Worm (Caenorhabditis elegans) whole organism, late embryonic: ENCODE data around the gene scav-4.

Experiments
- F13H6.1 ChIP-seq: sonication (generic microtip); optimal IDR thresholded peaks from 2 replicates; lab custom pipeline; 2016; ENCODE audit warnings: missing genetic modification characterization, missing compliant biosample characterization
- K02D7.2 ChIP-seq: sonication (generic microtip); optimal IDR thresholded peaks from 2 replicates; lab custom pipeline; 2017; ENCODE audit warnings: mild to moderate bottlenecking, missing genetic modification characterization, missing compliant biosample characterization
- K09A11.1 ChIP-seq: sonication (generic microtip); optimal IDR thresholded peaks from 2 replicates; lab custom pipeline; 2017; ENCODE audit warnings: antibody characterized with exemption, mild to moderate bottlenecking, missing genetic modification characterization, missing compliant biosample characterization; ENCODE audit not compliant: insufficient read depth
- T23F11.4 ChIP-seq: fragments of 200-800 bp; sonication (Bioruptor generic); optimal IDR thresholded peaks from 2 replicates; lab custom pipeline; 2018; ENCODE audit warnings: mild to moderate bottlenecking, missing genetic modification characterization, missing compliant biosample characterization
- Y22D7AL.16 ChIP-seq: sonication (generic microtip); optimal IDR thresholded peaks from 2 replicates; lab custom pipeline; 2016; ENCODE audit warnings: missing genetic modification characterization, missing compliant biosample characterization
- ahr-1 ChIP-seq: sonication (generic microtip); optimal IDR thresholded peaks from 2 replicates; lab custom pipeline; 2016; ENCODE audit warnings: missing genetic modification characterization, missing compliant biosample characterization
- ceh-19 ChIP-seq: fragments of 200-800 bp; sonication (Bioruptor generic); optimal IDR thresholded peaks from 2 replicates; lab custom pipeline; 2018; ENCODE audit warnings: mild to moderate bottlenecking, missing genetic modification characterization, missing compliant biosample characterization
- ceh-22 ChIP-seq: sonication (generic microtip); optimal IDR thresholded peaks from 2 replicates; lab custom pipeline; 2017; ENCODE audit warnings: missing biosample characterization, missing genetic modification characterization
- ceh-24 ChIP-seq: sonication (generic microtip); optimal IDR thresholded peaks from 2 replicates; lab custom pipeline; 2016; ENCODE audit warnings: mild to moderate bottlenecking, missing genetic modification characterization, missing compliant biosample characterization
- ceh-31 ChIP-seq: sonication (generic microtip); optimal IDR thresholded peaks from 2 replicates; lab custom pipeline; 2016; ENCODE audit warnings: missing genetic modification characterization, missing compliant biosample characterization
- ceh-34 ChIP-seq: sonication (generic microtip); optimal IDR thresholded peaks from 2 replicates; lab custom pipeline; 2016; ENCODE audit warnings: mild to moderate bottlenecking, missing genetic modification characterization, missing compliant biosample characterization
- ceh-45 ChIP-seq: fragments of 200-800 bp; sonication (Bioruptor generic); IDR thresholded peaks from 2 replicates; pipeline ENCODE4 v1.3.6; 2022; ENCODE audit warnings: missing genetic modification reagents, missing genetic modification characterization, missing compliant biosample characterization
- ceh-48 ChIP-seq: sonication (generic microtip); optimal IDR thresholded peaks from 2 replicates; lab custom pipeline; 2016; ENCODE audit warnings: missing genetic modification characterization, inconsistent platforms, missing compliant biosample characterization
- ceh-6 ChIP-seq: fragments of 200-800 bp; sonication (Bioruptor generic); optimal IDR thresholded peaks from 2 replicates; lab custom pipeline; 2018; ENCODE audit warnings: mild to moderate bottlenecking, missing genetic modification characterization, missing compliant biosample characterization
- ceh-9 ChIP-seq: sonication (generic microtip); optimal IDR thresholded peaks from 2 replicates; lab custom pipeline; 2016; ENCODE audit warnings: mild to moderate bottlenecking, missing genetic modification characterization, inconsistent platforms, missing compliant biosample characterization
- elt-2 ChIP-seq: sonication (generic microtip); optimal IDR thresholded peaks from 2 replicates; lab custom pipeline; 2016; ENCODE audit warnings: missing genetic modification reagents, missing genetic modification characterization, missing compliant biosample characterization
- elt-4 ChIP-seq: sonication (generic microtip); optimal IDR thresholded peaks from 2 replicates; lab custom pipeline; 2016; ENCODE audit warnings: missing genetic modification characterization, missing compliant biosample characterization
- ets-4 ChIP-seq: sonication (generic microtip); optimal IDR thresholded peaks from 2 replicates; lab custom pipeline; 2016; ENCODE audit warnings: missing genetic modification characterization, missing compliant biosample characterization
- eyg-1 ChIP-seq: sonication (generic microtip); optimal IDR thresholded peaks from 2 replicates; lab custom pipeline; 2016; ENCODE audit warnings: missing genotype, missing genetic modification characterization, missing compliant biosample characterization
- fkh-10 ChIP-seq: fragments of 150-350 bp; optimal IDR thresholded peaks from 2 replicates; lab custom pipeline; 2014; ENCODE audit warnings: missing biosample characterization, missing genetic modification reagents, missing genetic modification characterization
- hlh-15 ChIP-seq: sonication (generic microtip); optimal IDR thresholded peaks from 2 replicates; lab custom pipeline; 2016; ENCODE audit warnings: missing genetic modification characterization, missing compliant biosample characterization
- hlh-6 ChIP-seq: sonication (generic microtip); optimal IDR thresholded peaks from 2 replicates; lab custom pipeline; 2016; ENCODE audit warnings: missing genotype, missing genetic modification characterization, missing compliant biosample characterization
- lin-11 ChIP-seq: fragments of 200-800 bp; sonication (Bioruptor generic); optimal IDR thresholded peaks from 2 replicates; lab custom pipeline; 2018; ENCODE audit warnings: mild to moderate bottlenecking, missing genetic modification characterization, missing compliant biosample characterization
- nhr-232 ChIP-seq: sonication (generic microtip); optimal IDR thresholded peaks from 2 replicates; lab custom pipeline; 2016; ENCODE audit warnings: missing genetic modification characterization, missing compliant biosample characterization
- pha-2 ChIP-seq: sonication (generic microtip); optimal IDR thresholded peaks from 2 replicates; lab custom pipeline; 2017; ENCODE audit warnings: mild to moderate bottlenecking, missing genetic modification characterization, missing compliant biosample characterization
- pha-4 ChIP-seq: fragments of 150-350 bp; optimal IDR thresholded peaks from 2 replicates; lab custom pipeline; 2018; ENCODE audit warnings: missing biosample characterization, missing genetic modification reagents, missing genetic modification characterization
- pros-1 ChIP-seq: fragments of 150-350 bp; optimal IDR thresholded peaks from 2 replicates; lab custom pipeline; 2014; ENCODE audit warnings: missing biosample characterization, missing genetic modification reagents, missing genetic modification characterization
- ref-2 ChIP-seq: sonication (generic microtip); optimal IDR thresholded peaks from 2 replicates; lab custom pipeline; 2016; ENCODE audit warnings: missing genetic modification characterization, missing compliant biosample characterization
- sox-2 ChIP-seq: fragments of 200-800 bp; sonication (Bioruptor generic); IDR thresholded peaks from 2 replicates; pipeline ENCODE4 v1.3.6; 2022; ENCODE audit warnings: missing genetic modification reagents, missing genetic modification characterization, missing compliant biosample characterization
- syd-9 ChIP-seq: sonication (generic microtip); optimal IDR thresholded peaks from 2 replicates; lab custom pipeline; 2016; ENCODE audit warnings: mild to moderate bottlenecking, missing genetic modification characterization, moderate library complexity, missing compliant biosample characterization
- ttx-3 ChIP-seq: sonication (generic microtip); optimal IDR thresholded peaks from 2 replicates; lab custom pipeline; 2016; ENCODE audit warnings: missing genetic modification reagents, missing genetic modification characterization, missing compliant biosample characterization
- unc-3 ChIP-seq, 2 experiments: fragments of 200-800 bp in 1 of 2; sonication (Bioruptor generic) in 1 of 2; sonication (generic microtip) in 1 of 2; conservative IDR thresholded peaks in 1 of 2; optimal IDR thresholded peaks in 1 of 2; 2 replicates each; pipeline versions ENCODE4 v1.3.6 to Lab custom; 2016 to 2022; ENCODE audit warnings: missing compliant biosample characterization in 2 of 2, missing genetic modification characterization in 2 of 2, missing genetic modification reagents in 1 of 2
- unc-42 ChIP-seq: sonication (generic microtip); optimal IDR thresholded peaks from 2 replicates; lab custom pipeline; 2016; ENCODE audit warnings: missing genotype, missing genetic modification characterization, missing compliant biosample characterization
- unc-86 ChIP-seq: sonication (generic microtip); optimal IDR thresholded peaks from 2 replicates; lab custom pipeline; 2016; ENCODE audit warnings: missing genetic modification characterization, missing compliant biosample characterization
- ztf-16 ChIP-seq: sonication (generic microtip); optimal IDR thresholded peaks from 2 replicates; lab custom pipeline; 2017; ENCODE audit warnings: missing genetic modification characterization, missing compliant biosample characterization

Gene scav-4

ce11 chrX:12999567-12999966, 18.0 kb downstream of the scav-4 start:
- TF ChIP-seq eyg-1 = no peak
- no peak for TF ChIP-seq unc-42 (tag; lab: Kevin White, UChicago)
- no peak for TF ChIP-seq nhr-232 (tag; lab: Kevin White, UChicago)
- no peak for TF ChIP-seq ceh-31
- no peak for TF ChIP-seq Y22D7AL.16 (tag; lab: Kevin White, UChicago)
- no peak for TF ChIP-seq ceh-9
- TF ChIP-seq pha-4 (tag; lab: Kevin White, UChicago) = no peak
- TF ChIP-seq ceh-22 (tag; lab: Kevin White, UChicago) = no peak

ce11 chrX:13000837-13001236, 19.3 kb downstream of the scav-4 start:
- no peak for TF ChIP-seq syd-9
- no peak for TF ChIP-seq hlh-15 (tag; lab: Kevin White, UChicago)
- TF ChIP-seq ets-4 (tag; lab: Kevin White, UChicago) = no peak
- no peak for TF ChIP-seq ahr-1 (tag; lab: Kevin White, UChicago)
- no peak for TF ChIP-seq F13H6.1 (tag; lab: Kevin White, UChicago)
- no peak for TF ChIP-seq ttx-3 (tag; lab: Kevin White, UChicago)
- TF ChIP-seq sox-2 (GFP tag; lab: Robert Waterston, UW) = no peak

ce11 chrX:13002322-13002721, 20.7 kb downstream of the scav-4 start:
- TF ChIP-seq elt-2 (tag; lab: Kevin White, UChicago) = no peak

ce11 chrX:13003092-13003491, 21.5 kb downstream of the scav-4 start:
- TF ChIP-seq unc-42 (tag; lab: Kevin White, UChicago) = no peak
- no peak for TF ChIP-seq hlh-6 (tag; lab: Kevin White, UChicago)
- no peak for TF ChIP-seq eyg-1
- TF ChIP-seq ceh-6 (GFP tag; lab: Kevin White, UChicago) = no peak
- TF ChIP-seq ceh-45 (GFP tag; lab: Robert Waterston, UW) = no peak
- TF ChIP-seq lin-11 (tag; lab: Kevin White, UChicago) = no peak
- no peak for TF ChIP-seq K02D7.2 (tag; lab: Kevin White, UChicago)
- no peak for TF ChIP-seq ceh-19
- TF ChIP-seq syd-9 = no peak
- TF ChIP-seq, all 69 proteins: peak for 0

ce11 chrX:13004491-13005093, 23.0 kb downstream of the scav-4 start:
- no peak for TF ChIP-seq K09A11.1 (tag; lab: Kevin White, UChicago)
- TF ChIP-seq unc-86 (tag; lab: Kevin White, UChicago) = no peak
- TF ChIP-seq nhr-232 (tag; lab: Kevin White, UChicago) = no peak
- TF ChIP-seq fkh-10 = no peak
- no peak for TF ChIP-seq ceh-9
- TF ChIP-seq pha-2 = no peak
- TF ChIP-seq K02D7.2 (tag; lab: Kevin White, UChicago) = no peak
- TF ChIP-seq ztf-16 (tag; lab: Kevin White, UChicago) = no peak
- TF ChIP-seq T23F11.4 = no peak
- no peak for TF ChIP-seq ceh-24 (tag; lab: Kevin White, UChicago)
- TF ChIP-seq ref-2 = no peak
- no peak for TF ChIP-seq ceh-34 (tag; lab: Kevin White, UChicago)
- TF ChIP-seq pros-1 (tag; lab: Kevin White, UChicago) = no peak
- TF ChIP-seq unc-3 (GFP tag; conservative IDR thresholded peaks at IDR 0.05; lab: Robert Waterston, UW) = no peak
- no peak for TF ChIP-seq unc-3 (tag; optimal IDR thresholded peaks at IDR 0.05; lab: Kevin White, UChicago)
- TF ChIP-seq elt-4 (tag; lab: Kevin White, UChicago) = no peak
- TF ChIP-seq ets-4 (tag; lab: Kevin White, UChicago) = no peak
- TF ChIP-seq ceh-48 = no peak
- TF ChIP-seq ceh-22 (tag; lab: Kevin White, UChicago) = no peak
